Fruit fly (Drosophila melanogaster) whole organism, larva: ENCODE data around the gene CG4950.

ENCODE experiments used
- noc ChIP-seq: fragments of 200-800 bp; sonication (Bioruptor generic); optimal IDR thresholded peaks from 3 replicates; lab custom pipeline; 2019; ENCODE audit warnings: missing biosample characterization, mild to moderate bottlenecking, missing genetic modification characterization, moderate library complexity

The CG4950 gene

dm6 chr3L:16281880-16282556 is 14.1 kb upstream of the CG4950 start, which contains the start of gene CG13049:
Gene CG13049 (minus strand): TSS chr3L:16281930.
- TF ChIP-seq noc: no peak

dm6 chr3L:16279987-16280454 is 12.1 kb upstream of the CG4950 start, which contains the start of gene CG13064:
Gene CG13064 (plus strand): TSS chr3L:16280404.
- TF ChIP-seq noc: no peak

dm6 chr3L:16279171-16279570 is 11.2 kb upstream of the CG4950 start, which contains the start of gene CG13050:
Gene CG13050 (minus strand): TSS chr3L:16279271.
- TF ChIP-seq noc: no peak

- TF ChIP-seq noc: no peak
These were observed 9.2 kb upstream of the CG4950 start, which contains the start of gene CG13065 for dm6 chr3L:16277135-16277534. Gene CG13065 (plus strand): TSS chr3L:16277435.

- TF ChIP-seq noc: no peak
These were observed 7.5 kb upstream of the CG4950 start for dm6 chr3L:16275391-16276017.

dm6 chr3L:16272338-16272959 is 4.5 kb upstream of the CG4950 start, which contains the start of gene CG13066:
Gene CG13066 (plus strand): TSS chr3L:16272909.
- TF ChIP-seq noc: no peak

dm6 chr3L:16270802-16271332 is 2.9 kb upstream of the CG4950 start, which contains the start of the genes CG34248 and CG13067:
Gene CG34248 (minus strand): TSS chr3L:16270902.
Gene CG13067 (plus strand): TSS chr3L:16271282.
- no peak for TF ChIP-seq noc

- no peak for TF ChIP-seq noc
These were observed 1.1 kb upstream of the CG4950 start, which contains the start of gene CG13068 for dm6 chr3L:16269092-16269491. Gene CG13068 (plus strand): TSS chr3L:16269392.

- no peak for TF ChIP-seq noc
These were observed 3.0 kb downstream of the CG4950 start, which contains the start of the genes CG13051 and CG13069 for dm6 chr3L:16265000-16265399. Gene CG13051 (minus strand): TSS chr3L:16265100. Gene CG13069 (plus strand): TSS chr3L:16265385.

- TF ChIP-seq noc: no peak
These were observed 4.9 kb downstream of the CG4950 start, which contains the start of gene CG13070 for dm6 chr3L:16263043-16263442. Gene CG13070 (plus strand): TSS chr3L:16263343.

dm6 chr3L:16262440-16262839 is 5.5 kb downstream of the CG4950 start, which contains the start of gene CG13071:
Gene CG13071 (plus strand): TSS chr3L:16262740.
- no peak for TF ChIP-seq noc

- TF ChIP-seq noc: no peak
These were observed 6.5 kb downstream of the CG4950 start, which contains the start of gene CG34247 for dm6 chr3L:16261505-16261904. Gene CG34247 (minus strand): TSS chr3L:16261605.

dm6 chr3L:16259552-16259951 is 8.4 kb downstream of the CG4950 start, which contains the start of gene CG13053:
Gene CG13053 (minus strand): TSS chr3L:16259722.
- TF ChIP-seq noc: no peak

- no peak for TF ChIP-seq noc
These were observed 10.8 kb downstream of the CG4950 start, which contains the start of gene CG13054 for dm6 chr3L:16257118-16257627. Gene CG13054 (minus strand): TSS chr3L:16257191.

- TF ChIP-seq noc: no peak
These were observed 15.7 kb downstream of the CG4950 start, which contains the start of gene CG13055 for dm6 chr3L:16252255-16252654. Gene CG13055 (minus strand): TSS chr3L:16252355.

dm6 chr3L:16241296-16241695 is 26.7 kb downstream of the CG4950 start:
- TF ChIP-seq noc: no peak
